Worm (Caenorhabditis elegans) whole organism, young adult: ENCODE results near the gene eff-1.

Source experiments
- Y56A3A.18 ChIP-seq: fragments of 200-800 bp; sonication (Bioruptor generic); IDR thresholded peaks from 2 replicates; pipeline ENCODE4 v1.3.6; 2022; ENCODE audit warnings: missing genetic modification reagents, missing genetic modification characterization, missing compliant biosample characterization
- aptf-2 ChIP-seq: fragments of 200-800 bp; sonication (Bioruptor generic); conservative IDR thresholded peaks from 2 replicates; pipeline ENCODE4 v1.3.6; 2022; ENCODE audit warnings: missing genetic modification reagents, missing genetic modification characterization, missing compliant biosample characterization
- dpl-1 ChIP-seq: fragments of 150-350 bp; optimal IDR thresholded peaks from 2 replicates; lab custom pipeline; 2014; ENCODE audit warnings: missing biosample characterization, missing genetic modification reagents, missing genetic modification characterization
- lin-35 ChIP-seq, 3 experiments: fragments of 150-350 bp in 2 of 3; sonication (generic microtip) in 1 of 3; optimal IDR thresholded peaks; 2 replicates each; lab custom pipeline; 2014 to 2018; ENCODE audit warnings: missing biosample characterization in 3 of 3, missing genetic modification characterization in 3 of 3, missing genetic modification reagents in 3 of 3
- nhr-120 ChIP-seq: fragments of 200-800 bp; sonication (Bioruptor generic); IDR thresholded peaks from 2 replicates; pipeline ENCODE4 v1.3.6; 2022; ENCODE audit warnings: missing genetic modification characterization, missing compliant biosample characterization
- sptf-2 ChIP-seq: fragments of 200-800 bp; sonication (Bioruptor generic); optimal IDR thresholded peaks from 2 replicates; lab custom pipeline; 2018; ENCODE audit warnings: mild to moderate bottlenecking, missing genetic modification characterization, missing compliant biosample characterization

- TF ChIP-seq lin-35 (GFP tag; optimal IDR thresholded peaks at IDR 0.05; lab: Kevin White, UChicago), result no peak
- TF ChIP-seq dpl-1 (GFP tag; lab: Kevin White, UChicago), result no peak
- no peak for TF ChIP-seq nhr-120 (GFP tag; lab: Robert Waterston, UW)
- no peak for TF ChIP-seq Y56A3A.18 (GFP tag; lab: Robert Waterston, UW)
- TF ChIP-seq aptf-2 (GFP tag; lab: Robert Waterston, UW), result no peak
- TF ChIP-seq sptf-2, result no peak
These were observed 12.0 kb downstream of the eff-1 start for ce11 chrII:8358466-8358865.
